Fruit fly (Drosophila melanogaster): ENCODE measurements around the gene CG6230.

- TF ChIP-seq dmrt93B (GFP tag; optimal IDR thresholded peaks at IDR 0.05) (no peak), Hnf4 (GFP tag; optimal IDR thresholded peaks at IDR 0.05) (no peak), h (GFP tag; optimal IDR thresholded peaks at IDR 0.05) (no peak), lola (GFP tag; optimal IDR thresholded peaks at IDR 0.05) (no peak), psq (GFP tag; optimal IDR thresholded peaks at IDR 0.05) (no peak), Jra (GFP tag; optimal IDR thresholded peaks at IDR 0.05) (no peak), pan (optimal IDR thresholded peaks at IDR 0.05) (no peak), Abd-B (GFP tag; optimal IDR thresholded peaks at IDR 0.05) (no peak), Hr83 (GFP tag; optimal IDR thresholded peaks at IDR 0.05; ENCODE audit: poor library complexity, severe bottlenecking) (no peak)
Observed at dm6 chr2L:11148969-11149368, 28.9 kb upstream of the CG6230 start, which contains the start of gene Gyc32E.
